Worm (Caenorhabditis elegans) whole organism, L2 larva: Measurements from ENCODE around the gene sft-4.

ENCODE experiments used
- C34F6.9 ChIP-seq: fragments of 150-350 bp; optimal IDR thresholded peaks from 2 replicates; lab custom pipeline; 2014; ENCODE audit warnings: missing biosample characterization, missing genetic modification characterization
- F13H6.1 ChIP-seq: sonication (generic microtip); optimal IDR thresholded peaks from 2 replicates; lab custom pipeline; 2016; ENCODE audit warnings: missing genetic modification characterization, missing compliant biosample characterization
- R02D3.7 ChIP-seq: fragments of 150-350 bp; optimal IDR thresholded peaks from 2 replicates; lab custom pipeline; 2014; ENCODE audit warnings: missing biosample characterization, missing genetic modification characterization
- Y55F3AM.14 ChIP-seq: fragments of 200-800 bp; sonication (Bioruptor generic); optimal IDR thresholded peaks from 2 replicates; lab custom pipeline; 2018; ENCODE audit warnings: mild to moderate bottlenecking, missing genetic modification characterization, missing compliant biosample characterization
- ZK546.5 ChIP-seq: sonication (generic microtip); optimal IDR thresholded peaks from 2 replicates; lab custom pipeline; 2017; ENCODE audit warnings: missing biosample characterization, missing genetic modification characterization
- alr-1 ChIP-seq: fragments of 150-350 bp; optimal IDR thresholded peaks from 2 replicates; lab custom pipeline; 2014; ENCODE audit warnings: missing biosample characterization, missing genetic modification characterization
- aly-2 ChIP-seq: fragments of 150-350 bp; optimal IDR thresholded peaks from 2 replicates; lab custom pipeline; 2014; ENCODE audit warnings: missing biosample characterization, missing genetic modification characterization
- ama-1 ChIP-seq: fragments of 150-350 bp; optimal IDR thresholded peaks from 2 replicates; lab custom pipeline; 2018; ENCODE audit warnings: inconsistent platforms
- blmp-1 ChIP-seq: sonication (generic microtip); optimal IDR thresholded peaks from 2 replicates; lab custom pipeline; 2017; ENCODE audit warnings: missing genetic modification characterization, mild to moderate bottlenecking, missing compliant biosample characterization, antibody characterized with exemption, moderate library complexity; ENCODE audit not compliant: insufficient read depth
- ceh-16 ChIP-seq: fragments of 150-350 bp; optimal IDR thresholded peaks from 2 replicates; lab custom pipeline; 2014; ENCODE audit warnings: missing biosample characterization, missing genetic modification characterization
- ceh-82 ChIP-seq: fragments of 150-350 bp; optimal IDR thresholded peaks from 2 replicates; lab custom pipeline; 2014; ENCODE audit warnings: missing biosample characterization, missing genetic modification characterization
- crh-2 ChIP-seq: sonication (generic microtip); optimal IDR thresholded peaks from 2 replicates; lab custom pipeline; 2017; ENCODE audit warnings: missing biosample characterization, missing genetic modification characterization
- dmd-4 ChIP-seq: sonication (generic microtip); optimal IDR thresholded peaks from 2 replicates; lab custom pipeline; 2017; ENCODE audit warnings: missing biosample characterization, missing genetic modification characterization
- egl-27 ChIP-seq: sonication (generic microtip); optimal IDR thresholded peaks from 3 replicates; lab custom pipeline; 2017; ENCODE audit warnings: missing biosample characterization, missing genetic modification reagents, missing genetic modification characterization
- elt-1 ChIP-seq: fragments of 150-350 bp; optimal IDR thresholded peaks from 2 replicates; lab custom pipeline; 2014; ENCODE audit warnings: missing biosample characterization, missing genetic modification characterization
- elt-3 ChIP-seq: sonication (generic microtip); optimal IDR thresholded peaks from 2 replicates; lab custom pipeline; 2017; ENCODE audit warnings: missing biosample characterization, missing genetic modification characterization
- fos-1 ChIP-seq: fragments of 150-350 bp; optimal IDR thresholded peaks from 2 replicates; lab custom pipeline; 2014; ENCODE audit warnings: missing biosample characterization, missing genetic modification characterization
- gmeb-1 ChIP-seq: fragments of 150-350 bp; optimal IDR thresholded peaks from 2 replicates; lab custom pipeline; 2014; ENCODE audit warnings: missing biosample characterization, missing genetic modification characterization
- lin-11 ChIP-seq: fragments of 150-350 bp; sonication (generic microtip); optimal IDR thresholded peaks from 2 replicates; lab custom pipeline; 2014; ENCODE audit warnings: missing biosample characterization, missing genetic modification characterization, inconsistent platforms, mixed read lengths
- lin-13 ChIP-seq: fragments of 150-350 bp; optimal IDR thresholded peaks from 2 replicates; lab custom pipeline; 2014; ENCODE audit warnings: missing biosample characterization, missing genetic modification reagents, missing genetic modification characterization
- lin-39 ChIP-seq: fragments of 150-350 bp; optimal IDR thresholded peaks from 2 replicates; lab custom pipeline; 2014; ENCODE audit warnings: missing biosample characterization, missing genetic modification reagents, missing genetic modification characterization
- lsy-2 ChIP-seq, 2 experiments: fragments of 150-350 bp in 1 of 2; sonication (generic microtip) in 1 of 2; optimal IDR thresholded peaks; 2 replicates each; lab custom pipeline; 2014 to 2017; ENCODE audit warnings: missing biosample characterization in 2 of 2, missing genetic modification characterization in 2 of 2
- mab-5 ChIP-seq: fragments of 150-350 bp; optimal IDR thresholded peaks from 2 replicates; lab custom pipeline; 2014; ENCODE audit warnings: missing biosample characterization, missing genetic modification characterization
- mbf-1 ChIP-seq: sonication (generic microtip); optimal IDR thresholded peaks from 2 replicates; lab custom pipeline; 2017; ENCODE audit warnings: missing biosample characterization, missing genetic modification characterization
- mdl-1 ChIP-seq, 2 experiments: fragments of 150-350 bp in 1 of 2; sonication (generic microtip) in 1 of 2; optimal IDR thresholded peaks; 2 replicates each; lab custom pipeline; 2017; ENCODE audit warnings: missing biosample characterization in 2 of 2, missing genetic modification characterization in 2 of 2
- nhr-10 ChIP-seq: sonication (generic microtip); optimal IDR thresholded peaks from 2 replicates; lab custom pipeline; 2017; ENCODE audit warnings: missing biosample characterization, missing genetic modification characterization
- nhr-11 ChIP-seq: fragments of 150-350 bp; optimal IDR thresholded peaks from 2 replicates; lab custom pipeline; 2014; ENCODE audit warnings: missing biosample characterization, missing genetic modification characterization
- nhr-12 ChIP-seq: fragments of 150-350 bp; optimal IDR thresholded peaks from 2 replicates; lab custom pipeline; 2014; ENCODE audit warnings: missing biosample characterization, missing genetic modification characterization
- nhr-129 ChIP-seq: fragments of 150-350 bp; optimal IDR thresholded peaks from 2 replicates; lab custom pipeline; 2014; ENCODE audit warnings: missing biosample characterization, missing genetic modification characterization
- nhr-21 ChIP-seq: fragments of 150-350 bp; optimal IDR thresholded peaks from 2 replicates; lab custom pipeline; 2014; ENCODE audit warnings: missing biosample characterization, missing genetic modification characterization
- nhr-23 ChIP-seq: fragments of 150-350 bp; optimal IDR thresholded peaks from 2 replicates; lab custom pipeline; 2014; ENCODE audit warnings: missing biosample characterization, missing genetic modification reagents, missing genetic modification characterization
- nhr-237 ChIP-seq: fragments of 150-350 bp; optimal IDR thresholded peaks from 2 replicates; lab custom pipeline; 2014; ENCODE audit warnings: missing biosample characterization, missing genetic modification characterization
- nhr-25 ChIP-seq: fragments of 150-350 bp; sonication (generic microtip); optimal IDR thresholded peaks from 3 replicates; lab custom pipeline; 2014; ENCODE audit warnings: missing biosample characterization, missing genetic modification characterization
- nhr-6 ChIP-seq: fragments of 150-350 bp; optimal IDR thresholded peaks from 2 replicates; lab custom pipeline; 2014; ENCODE audit warnings: missing biosample characterization, missing genetic modification characterization
- nhr-77 ChIP-seq: fragments of 150-350 bp; optimal IDR thresholded peaks from 2 replicates; lab custom pipeline; 2014; ENCODE audit warnings: missing biosample characterization, missing genetic modification characterization
- peb-1 ChIP-seq: fragments of 150-350 bp; optimal IDR thresholded peaks from 2 replicates; lab custom pipeline; 2014; ENCODE audit warnings: missing biosample characterization, missing genetic modification characterization
- sem-4 ChIP-seq: fragments of 150-350 bp; optimal IDR thresholded peaks from 2 replicates; lab custom pipeline; 2014; ENCODE audit warnings: missing biosample characterization, missing genetic modification reagents, missing genetic modification characterization
- skn-1 ChIP-seq: sonication (generic microtip); optimal IDR thresholded peaks from 2 replicates; lab custom pipeline; 2017; ENCODE audit warnings: missing biosample characterization, missing genetic modification characterization
- sma-3 ChIP-seq: sonication (generic microtip); optimal IDR thresholded peaks from 2 replicates; lab custom pipeline; 2016; ENCODE audit warnings: missing genetic modification reagents, missing genetic modification characterization, missing compliant biosample characterization
- sma-9 ChIP-seq, 2 experiments: fragments of 150-350 bp in 1 of 2; sonication (generic microtip) in 1 of 2; optimal IDR thresholded peaks; 2 replicates each; lab custom pipeline; 2014 to 2016; ENCODE audit warnings: missing genetic modification characterization in 2 of 2, mild to moderate bottlenecking in 1 of 2, missing biosample characterization in 1 of 2, missing compliant biosample characterization in 1 of 2, missing genetic modification reagents in 1 of 2, moderate library complexity in 1 of 2
- snpc-4 ChIP-seq: fragments of 150-350 bp; optimal IDR thresholded peaks from 2 replicates; lab custom pipeline; 2014; ENCODE audit warnings: missing biosample characterization, missing genetic modification characterization
- unc-39 ChIP-seq: fragments of 150-350 bp; optimal IDR thresholded peaks from 2 replicates; lab custom pipeline; 2014; ENCODE audit warnings: missing biosample characterization, missing genetic modification characterization
- unc-55 ChIP-seq: fragments of 150-350 bp; sonication (generic microtip); optimal IDR thresholded peaks from 3 replicates; lab custom pipeline; 2014; ENCODE audit warnings: missing biosample characterization, missing genetic modification reagents, missing genetic modification characterization
- unc-62 ChIP-seq: fragments of 150-350 bp; optimal IDR thresholded peaks from 2 replicates; lab custom pipeline; 2014; ENCODE audit warnings: missing biosample characterization, missing genetic modification reagents, missing genetic modification characterization
- zag-1 ChIP-seq: fragments of 150-350 bp; optimal IDR thresholded peaks from 2 replicates; lab custom pipeline; 2014; ENCODE audit warnings: missing biosample characterization, missing genetic modification characterization
- ztf-1 ChIP-seq: fragments of 200-800 bp; sonication (Bioruptor generic); conservative IDR thresholded peaks from 2 replicates; pipeline ENCODE4 v1.3.6; 2022; ENCODE audit warnings: missing genetic modification characterization, missing compliant biosample characterization
- ztf-11 ChIP-seq: sonication (generic microtip); optimal IDR thresholded peaks from 2 replicates; lab custom pipeline; 2017; ENCODE audit warnings: missing biosample characterization, missing genetic modification characterization
- ztf-4 ChIP-seq: fragments of 150-350 bp; optimal IDR thresholded peaks from 2 replicates; lab custom pipeline; 2014; ENCODE audit warnings: missing biosample characterization, missing genetic modification characterization

The sft-4 gene

ce11 chrX:5821842-5822241 is 41.3 kb upstream of the sft-4 start, which contains the start of gene hbl-1:
hbl-1 (plus strand) TSS chrX:5822142.
- TF ChIP-seq ceh-82 (tag; lab: Kevin White, UChicago) (no peak), F13H6.1 (tag; lab: Kevin White, UChicago) (no peak), ama-1 (no peak), ZK546.5 (tag; lab: Kevin White, UChicago) (no peak), nhr-25 (tag; lab: Kevin White, UChicago) (no peak), ztf-4 (no peak), dmd-4 (tag; lab: Kevin White, UChicago) (no peak), aly-2 (tag; lab: Kevin White, UChicago) (no peak)

ce11 chrX:5820880-5821279 is 40.4 kb upstream of the sft-4 start:
- TF ChIP-seq blmp-1 (tag; lab: Kevin White, UChicago) (peak; percentile 21), nhr-237 (no peak), aly-2 (tag; lab: Kevin White, UChicago) (no peak), sem-4 (tag; lab: Kevin White, UChicago) (no peak), egl-27 (tag; lab: Kevin White, UChicago) (no peak), unc-39 (no peak), nhr-129 (no peak), snpc-4 (tag; lab: Kevin White, UChicago) (no peak), nhr-77 (tag; lab: Kevin White, UChicago) (no peak), ama-1 (no peak), F13H6.1 (tag; lab: Kevin White, UChicago) (peak; percentile 1), ceh-82 (tag; lab: Kevin White, UChicago) (no peak), ztf-1 (GFP tag; lab: Robert Waterston, UW) (no peak), alr-1 (no peak), sma-9 (GFP tag; optimal IDR thresholded peaks at IDR 0.05; lab: Kevin White, UChicago) (peak; percentile 20), sma-9 (tag; optimal IDR thresholded peaks at IDR 0.05; lab: Kevin White, UChicago) (no peak), mab-5 (tag; lab: Kevin White, UChicago) (no peak), Y55F3AM.14 (GFP tag; lab: Kevin White, UChicago) (no peak), fos-1 (tag; lab: Kevin White, UChicago) (no peak), zag-1 (no peak), mbf-1 (tag; lab: Kevin White, UChicago) (no peak), nhr-25 (tag; lab: Kevin White, UChicago) (peak; percentile 50), sma-3 (peak; percentile 44), elt-1 (tag; lab: Kevin White, UChicago) (no peak), nhr-21 (tag; lab: Kevin White, UChicago) (peak; percentile 30), crh-2 (tag; lab: Kevin White, UChicago) (no peak), skn-1 (no peak), ztf-4 (no peak), C34F6.9 (tag; lab: Kevin White, UChicago) (no peak), ceh-16 (peak; percentile 59), lin-11 (tag; lab: Kevin White, UChicago) (no peak), mdl-1 (tag; optimal IDR thresholded peaks at IDR 0.05; lab: Kevin White, UChicago) (peak in 1 of 2 experiments; percentile 23), dmd-4 (tag; lab: Kevin White, UChicago) (no peak), ztf-11 (tag; lab: Kevin White, UChicago) (no peak), gmeb-1 (tag; lab: Kevin White, UChicago) (no peak), nhr-11 (tag; lab: Kevin White, UChicago) (no peak), lin-13 (GFP tag; lab: Kevin White, UChicago) (no peak), peb-1 (tag; lab: Kevin White, UChicago) (no peak), ZK546.5 (tag; lab: Kevin White, UChicago) (no peak), nhr-6 (tag; lab: Kevin White, UChicago) (no peak), R02D3.7 (tag; lab: Kevin White, UChicago) (no peak), lsy-2 (tag; optimal IDR thresholded peaks at IDR 0.05; lab: Kevin White, UChicago) (no peak), elt-3 (tag; lab: Kevin White, UChicago) (no peak), nhr-10 (tag; lab: Kevin White, UChicago) (no peak), unc-55 (GFP tag; lab: Kevin White, UChicago) (no peak), nhr-23 (tag; lab: Kevin White, UChicago) (no peak), lin-39 (tag; lab: Kevin White, UChicago) (no peak), nhr-12 (tag; lab: Kevin White, UChicago) (no peak), unc-62 (GFP tag; lab: Kevin White, UChicago) (no peak)
